Worm (Caenorhabditis elegans): Measurements from ENCODE around the gene W08G11.1.

ce11 chrV:16351757-16352156 lies 4.9 kb downstream of the W08G11.1 start:
- TF ChIP-seq lin-1 (GFP tag; IDR thresholded peaks at IDR 0.05) (no peak), daf-8 (GFP tag; IDR thresholded peaks at IDR 0.05) (no peak)

Data from whole organism, L4 larva.